Fruit fly (Drosophila melanogaster) whole organism, pupa: ENCODE results near the gene sing.

ENCODE experiments used
- CG12605 ChIP-seq: fragments of 200-800 bp; sonication (Bioruptor generic); IDR thresholded peaks from 2 replicates; pipeline ENCODE4 v1.3.6; 2022; ENCODE audit warnings: missing biosample characterization, missing genetic modification characterization
- CG15710 ChIP-seq: fragments of 200-800 bp; sonication (Bioruptor generic); optimal IDR thresholded peaks from 2 replicates; lab custom pipeline; 2018; ENCODE audit warnings: missing biosample characterization, mild to moderate bottlenecking, missing genetic modification characterization, moderate library complexity
- D1 ChIP-seq: fragments of 200-800 bp; sonication (Bioruptor generic); optimal IDR thresholded peaks from 2 replicates; lab custom pipeline; 2018; ENCODE audit warnings: missing biosample characterization, mild to moderate bottlenecking, missing genetic modification characterization, moderate library complexity
- Ets98B ChIP-seq: fragments of 200-800 bp; sonication (Bioruptor generic); IDR thresholded peaks from 2 replicates; pipeline ENCODE4 v1.3.6; 2022; ENCODE audit warnings: missing biosample characterization, missing genetic modification characterization
- Pif1A ChIP-seq: fragments of 200-800 bp; sonication (Bioruptor generic); optimal IDR thresholded peaks from 3 replicates; lab custom pipeline; 2016; ENCODE audit warnings: missing biosample characterization, missing genetic modification characterization
- Pif1B ChIP-seq: fragments of 200-800 bp; sonication (Bioruptor generic); optimal IDR thresholded peaks from 3 replicates; lab custom pipeline; 2016; ENCODE audit warnings: missing biosample characterization, missing genetic modification characterization

dm6 chrX:16677163-16677562 is 1.9 kb upstream of the sing start:
- TF ChIP-seq Pif1A (GFP tag; lab: Kevin White, UChicago): no peak
- no peak for TF ChIP-seq D1 (tag; lab: Kevin White, UChicago)
- no peak for TF ChIP-seq Pif1B (GFP tag; lab: Kevin White, UChicago)
- no peak for TF ChIP-seq Ets98B (GFP tag; lab: Robert Waterston, UW)
- TF ChIP-seq CG12605: no peak
- TF ChIP-seq CG15710 (tag; lab: Kevin White, UChicago): peak; percentile 20
